Worm (Caenorhabditis elegans) whole organism, mixed stage, embryonic: ENCODE data around the gene nhr-123.

Source experiments
- elt-3 ChIP-seq: fragments of 150-350 bp; optimal IDR thresholded peaks from 2 replicates; lab custom pipeline; 2014; ENCODE audit warnings: missing biosample characterization, missing genetic modification characterization
- lin-13 ChIP-seq: fragments of 150-350 bp; optimal IDR thresholded peaks from 2 replicates; lab custom pipeline; 2014; ENCODE audit warnings: missing biosample characterization, missing genetic modification characterization
- lsy-2 ChIP-seq: fragments of 150-350 bp; optimal IDR thresholded peaks from 2 replicates; lab custom pipeline; 2014; ENCODE audit warnings: missing biosample characterization, missing genetic modification characterization

DNA sequence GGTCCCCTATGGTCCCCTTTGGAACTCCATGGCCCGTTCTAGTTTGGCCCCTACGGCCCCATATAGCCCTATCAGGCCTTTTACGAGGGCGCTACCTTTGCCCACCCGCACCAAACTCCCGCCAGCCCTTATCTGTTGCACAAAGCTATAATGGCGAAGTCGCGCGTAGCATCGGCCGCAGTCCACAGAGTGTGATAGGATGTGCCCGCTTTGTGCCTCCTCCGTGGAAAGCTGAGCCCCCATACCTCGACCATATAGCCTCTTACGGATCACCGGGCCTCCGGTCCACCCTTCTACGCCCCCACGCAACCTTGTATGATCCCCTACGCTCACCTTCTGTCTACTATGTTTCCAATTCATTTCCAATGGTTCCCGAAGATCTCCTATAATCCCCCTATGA is 4.3 kb upstream of the nhr-123 start:
- TF ChIP-seq lsy-2 (tag; lab: Kevin White, UChicago) (no peak), elt-3 (tag; lab: Kevin White, UChicago) (no peak), lin-13 (tag; lab: Kevin White, UChicago) (no peak)
